Worm (Caenorhabditis elegans) whole organism, mixed stage, embryonic: ENCODE results near the gene C05A2.4.

Source experiments
- lin-13 ChIP-seq: fragments of 150-350 bp; optimal IDR thresholded peaks from 2 replicates; lab custom pipeline; 2014; ENCODE audit warnings: missing biosample characterization, missing genetic modification characterization
- mep-1 ChIP-seq: fragments of 150-350 bp; optimal IDR thresholded peaks from 2 replicates; lab custom pipeline; 2017; ENCODE audit warnings: missing biosample characterization, missing genetic modification reagents, missing genetic modification characterization, inconsistent platforms
- tbx-8 ChIP-seq: fragments of 200-800 bp; sonication (Bioruptor generic); optimal IDR thresholded peaks from 2 replicates; lab custom pipeline; 2018; ENCODE audit warnings: mild to moderate bottlenecking, missing genetic modification characterization, moderate library complexity, missing compliant biosample characterization

- TF ChIP-seq mep-1 (no peak), tbx-8 (no peak), lin-13 (tag; lab: Kevin White, UChicago) (no peak)
These were observed 1.5 kb upstream of the C05A2.4 start for ce11 chrV:10693749-10694148.
